Fruit fly (Drosophila melanogaster): ENCODE results near the gene Cds.

Gene Cds

DNA sequence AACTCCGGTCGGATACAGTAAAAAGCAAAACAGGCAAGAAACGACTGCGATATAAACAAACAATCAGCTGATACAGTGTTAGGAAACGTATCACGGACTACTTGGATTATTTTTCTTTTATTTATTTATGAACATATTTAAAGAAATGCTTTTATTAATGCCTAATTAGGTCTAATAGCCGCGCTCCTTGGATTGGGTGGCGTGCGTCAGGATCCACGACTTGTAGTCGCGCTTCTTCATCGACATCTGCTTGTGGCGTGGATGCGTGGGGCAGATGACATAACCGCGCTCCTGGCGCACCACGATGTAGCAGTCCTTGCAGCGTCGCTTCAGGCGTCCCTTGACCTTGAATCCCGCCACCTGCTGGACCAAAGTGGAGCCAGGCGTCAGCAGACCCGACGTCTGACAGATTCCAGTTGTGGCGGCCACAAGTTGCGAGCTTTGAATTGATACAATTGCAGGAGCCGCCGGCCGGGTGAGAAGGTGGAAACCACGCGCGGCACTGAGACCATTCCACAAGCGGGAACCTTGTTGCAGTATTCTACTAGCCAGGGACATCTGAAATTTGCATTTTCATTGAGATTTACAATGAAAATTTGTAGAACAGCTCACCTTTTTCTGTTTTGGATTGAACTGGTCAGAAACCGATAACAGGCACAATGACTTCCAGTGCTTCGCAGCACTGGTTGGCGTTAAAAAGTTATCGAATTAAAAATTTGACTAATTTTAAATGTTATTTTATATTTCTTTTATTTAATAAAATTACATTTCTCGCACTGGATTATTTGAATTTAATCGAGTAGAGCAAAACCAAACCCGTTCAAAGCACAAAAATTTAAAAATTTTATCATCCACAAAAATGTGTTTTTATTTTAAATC, 2.8 kb upstream of the Cds start, which contains the start of the genes CG7550 and mRpL36 (continued):
- no peak for TF ChIP-seq CG18599 (GFP tag; optimal IDR thresholded peaks at IDR 0.05)
- no peak for TF ChIP-seq her (GFP tag; optimal IDR thresholded peaks at IDR 0.05)
- no peak for TF ChIP-seq sens-2 (GFP tag; IDR thresholded peaks at IDR 0.05)
- no peak for TF ChIP-seq nom (GFP tag; optimal IDR thresholded peaks at IDR 0.05)
- no peak for TF ChIP-seq CG14965 (GFP tag; optimal IDR thresholded peaks at IDR 0.05; ENCODE audit: borderline replicate concordance)
- TF ChIP-seq Six4 (GFP tag; optimal IDR thresholded peaks at IDR 0.05) = no peak
- TF ChIP-seq CG1792 (GFP tag; optimal IDR thresholded peaks at IDR 0.05) = no peak
- no peak for TF ChIP-seq kah (GFP tag; optimal IDR thresholded peaks at IDR 0.05)
- TF ChIP-seq dysf (GFP tag; IDR thresholded peaks at IDR 0.05) = no peak
- no peak for TF ChIP-seq CG17912 (GFP tag; optimal IDR thresholded peaks at IDR 0.05)
- TF ChIP-seq nmo (GFP tag; optimal IDR thresholded peaks at IDR 0.05) = no peak
- peak; percentile 55 for TF ChIP-seq Med (GFP tag)
- TF ChIP-seq E2f2 (GFP tag; IDR thresholded peaks at IDR 0.05) = peak; percentile 55; the same call in 1 of the 2 replicates
- TF ChIP-seq CG42726 (GFP tag; IDR thresholded peaks at IDR 0.05; ENCODE audit: partially characterized antibody) = no peak
- TF ChIP-seq zfh2 (GFP tag; optimal IDR thresholded peaks at IDR 0.05) = no peak
- TF ChIP-seq Bgb (GFP tag; IDR thresholded peaks at IDR 0.05; ENCODE audit: partially characterized antibody) = no peak
- TF ChIP-seq CG16863 (GFP tag; optimal IDR thresholded peaks at IDR 0.05) = no peak
- TF ChIP-seq lab (GFP tag; optimal IDR thresholded peaks at IDR 0.05) = no peak
- no peak for TF ChIP-seq seq (GFP tag; IDR thresholded peaks at IDR 0.05)
- TF ChIP-seq org-1 (GFP tag; optimal IDR thresholded peaks at IDR 0.05) = no peak
- no peak for TF ChIP-seq CG10147 (GFP tag; optimal IDR thresholded peaks at IDR 0.05)
- no peak for TF ChIP-seq odd (GFP tag; optimal IDR thresholded peaks at IDR 0.05)
- TF ChIP-seq CG8388 (GFP tag; optimal IDR thresholded peaks at IDR 0.05) = no peak
- TF ChIP-seq chm (GFP tag; IDR thresholded peaks at IDR 0.05) = no peak
- TF ChIP-seq Ets65A (GFP tag) = no peak
- no peak for TF ChIP-seq emc (GFP tag; optimal IDR thresholded peaks at IDR 0.05)
- TF ChIP-seq ap (GFP tag; IDR thresholded peaks at IDR 0.05) = no peak
- no peak for TF ChIP-seq Ssrp (tag; optimal IDR thresholded peaks at IDR 0.05)
- TF ChIP-seq CG7271 (tag; optimal IDR thresholded peaks at IDR 0.05) = no peak
- TF ChIP-seq Hr51 (GFP tag; optimal IDR thresholded peaks at IDR 0.05) = peak in 1 of 2 experiments; percentile 13
- TF ChIP-seq ewg (GFP tag; optimal IDR thresholded peaks at IDR 0.05) = no peak
- TF ChIP-seq CG2199 (GFP tag; IDR thresholded peaks at IDR 0.05) = no peak
- no peak for TF ChIP-seq CG17829 (tag; optimal IDR thresholded peaks at IDR 0.05)
- no peak for TF ChIP-seq Aef1 (GFP tag; IDR thresholded peaks at IDR 0.05)
- no peak for TF ChIP-seq NFAT (GFP tag; IDR thresholded peaks at IDR 0.05)
- no peak for TF ChIP-seq CG13775 (GFP tag; optimal IDR thresholded peaks at IDR 0.05)
- TF ChIP-seq CG9437 (GFP tag; optimal IDR thresholded peaks at IDR 0.05) = no peak
- 0 out of 3 replicates have a peak, but pooled peaks have one; percentile 10 for TF ChIP-seq row (GFP tag; IDR thresholded peaks at IDR 0.05)
- no peak for TF ChIP-seq Atf3 (GFP tag; optimal IDR thresholded peaks at IDR 0.05)
- no peak for TF ChIP-seq CG8089 (GFP tag; optimal IDR thresholded peaks at IDR 0.05)
- TF ChIP-seq gt (GFP tag; IDR thresholded peaks at IDR 0.05) = no peak
- no peak for TF ChIP-seq toy (GFP tag; IDR thresholded peaks at IDR 0.05)
- TF ChIP-seq CG1603 (tag; optimal IDR thresholded peaks at IDR 0.05) = no peak
- TF ChIP-seq Bteb2 (GFP tag; optimal IDR thresholded peaks at IDR 0.05) = no peak
- TF ChIP-seq crol (GFP tag; IDR thresholded peaks at IDR 0.05) = no peak
- TF ChIP-seq CG12769 (tag; optimal IDR thresholded peaks at IDR 0.05) = no peak
- no peak for TF ChIP-seq Mrtf (GFP tag; IDR thresholded peaks at IDR 0.05)
- TF ChIP-seq Hsf (GFP tag; optimal IDR thresholded peaks at IDR 0.05) = no peak
- no peak for TF ChIP-seq ATbp (GFP tag; optimal IDR thresholded peaks at IDR 0.05)
- TF ChIP-seq YL-1 (GFP tag; optimal IDR thresholded peaks at IDR 0.05) = no peak
